Worm (Caenorhabditis elegans): ENCODE results near the gene set-5.
"Not testable (repeated sequence)": the region's sequence is repeated elsewhere in the genome, so short reads cannot be mapped to it uniquely, and the experiment has no call there.

set-5 gene

ce11 chrV:14750357-14750756 lies 51.6 kb downstream of the set-5 start, which contains the start of gene nspa-10:
Gene nspa-10, minus strand, starts transcription at chrV:14750457.
- not testable (repeated sequence) for TF ChIP-seq fkh-10 (GFP tag; optimal IDR thresholded peaks at IDR 0.05); nfya-1 (tag; optimal IDR thresholded peaks at IDR 0.05); hlh-8 (tag; optimal IDR thresholded peaks at IDR 0.05)
